Worm (Caenorhabditis elegans) whole organism, mixed stage, embryonic: Measurements from ENCODE around the gene str-199.

Experiments used
- blmp-1 ChIP-seq: fragments of 150-350 bp; optimal IDR thresholded peaks from 2 replicates; lab custom pipeline; 2014; ENCODE audit warnings: missing biosample characterization, missing genetic modification characterization
- elt-1 ChIP-seq: sonication (generic microtip); optimal IDR thresholded peaks from 2 replicates; lab custom pipeline; 2017; ENCODE audit warnings: missing genetic modification characterization, mild to moderate bottlenecking, missing compliant biosample characterization, antibody characterized with exemption, moderate library complexity, borderline replicate concordance; ENCODE audit not compliant: insufficient read depth
- elt-3 ChIP-seq: fragments of 150-350 bp; optimal IDR thresholded peaks from 2 replicates; lab custom pipeline; 2014; ENCODE audit warnings: missing biosample characterization, missing genetic modification characterization
- lin-13 ChIP-seq: fragments of 150-350 bp; optimal IDR thresholded peaks from 2 replicates; lab custom pipeline; 2014; ENCODE audit warnings: missing biosample characterization, missing genetic modification characterization
- mls-2 ChIP-seq: sonication (generic microtip); optimal IDR thresholded peaks from 2 replicates; lab custom pipeline; 2016; ENCODE audit warnings: mild to moderate bottlenecking, missing genetic modification characterization, moderate library complexity, missing compliant biosample characterization
- nhr-12 ChIP-seq: fragments of 150-350 bp; optimal IDR thresholded peaks from 2 replicates; lab custom pipeline; 2014; ENCODE audit warnings: missing biosample characterization, missing genetic modification characterization
- nhr-2 ChIP-seq: fragments of 150-350 bp; optimal IDR thresholded peaks from 2 replicates; lab custom pipeline; 2014; ENCODE audit warnings: missing biosample characterization, missing genetic modification characterization
- nhr-237 ChIP-seq: fragments of 150-350 bp; optimal IDR thresholded peaks from 2 replicates; lab custom pipeline; 2014; ENCODE audit warnings: missing biosample characterization, missing genetic modification characterization
- nhr-76 ChIP-seq: sonication (generic microtip); optimal IDR thresholded peaks from 2 replicates; lab custom pipeline; 2017; ENCODE audit warnings: missing biosample characterization, missing genetic modification characterization
- pha-4 ChIP-seq: fragments of 150-350 bp; optimal IDR thresholded peaks from 2 replicates; lab custom pipeline; 2018; ENCODE audit warnings: missing biosample characterization, missing genetic modification reagents, missing genetic modification characterization
- snpc-4 ChIP-seq: fragments of 150-350 bp; optimal IDR thresholded peaks from 2 replicates; lab custom pipeline; 2014; ENCODE audit warnings: missing biosample characterization, missing genetic modification characterization
- sptf-1 ChIP-seq: sonication (generic microtip); optimal IDR thresholded peaks from 2 replicates; lab custom pipeline; 2017; ENCODE audit warnings: mild to moderate bottlenecking, missing genetic modification characterization, moderate library complexity, missing compliant biosample characterization
- unc-39 ChIP-seq: fragments of 150-350 bp; optimal IDR thresholded peaks from 2 replicates; lab custom pipeline; 2014; ENCODE audit warnings: missing biosample characterization, missing genetic modification characterization
- ztf-11 ChIP-seq: fragments of 150-350 bp; optimal IDR thresholded peaks from 2 replicates; lab custom pipeline; 2014; ENCODE audit warnings: missing biosample characterization, missing genetic modification characterization

DNA sequence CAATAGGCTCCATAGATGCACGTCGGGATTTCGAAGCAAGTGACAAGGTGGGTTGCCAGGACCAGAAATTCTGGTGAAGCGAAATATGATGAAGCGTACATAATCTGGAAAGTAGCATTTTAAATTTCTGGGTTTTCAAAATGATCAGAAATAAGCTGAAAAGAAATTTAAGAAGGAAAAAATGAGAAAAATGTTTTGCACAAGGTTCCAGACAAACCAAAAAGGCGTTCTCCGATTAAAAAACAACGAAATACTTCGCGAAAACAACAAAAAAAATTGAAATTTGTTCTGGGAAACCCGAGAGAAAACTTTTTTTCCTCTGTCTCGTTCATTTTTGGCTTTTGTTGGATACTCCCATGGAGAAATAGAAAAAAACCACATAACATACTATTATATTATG lies 33.0 kb upstream of the str-199 start, which contains the start of gene srh-252:
- TF ChIP-seq mls-2 (tag; lab: Kevin White, UChicago) (no peak), lin-13 (no peak), elt-3 (tag; lab: Kevin White, UChicago) (no peak), nhr-12 (no peak), snpc-4 (tag; lab: Kevin White, UChicago) (no peak), nhr-76 (tag; lab: Kevin White, UChicago) (no peak), unc-39 (tag; lab: Kevin White, UChicago) (no peak), nhr-237 (tag; lab: Kevin White, UChicago) (no peak), pha-4 (no peak), sptf-1 (tag; lab: Kevin White, UChicago) (no peak), ztf-11 (tag; lab: Kevin White, UChicago) (no peak), elt-1 (tag; lab: Kevin White, UChicago) (no peak), nhr-2 (tag; lab: Kevin White, UChicago) (no peak), blmp-1 (no peak)
